Worm (Caenorhabditis elegans) whole organism, young adult: ENCODE measurements around the gene F48B9.3.

ENCODE experiments used
- B0019.2 ChIP-seq: fragments of 200-800 bp; sonication (Bioruptor generic); conservative IDR thresholded peaks from 2 replicates; pipeline ENCODE4 v1.3.6; 2022; ENCODE audit warnings: missing genetic modification reagents, missing genetic modification characterization, missing compliant biosample characterization
- B0336.3 ChIP-seq: fragments of 200-800 bp; sonication (Bioruptor generic); IDR thresholded peaks from 2 replicates; pipeline ENCODE4 v1.3.6; 2022; ENCODE audit warnings: missing genetic modification characterization, missing compliant biosample characterization
- C17E4.6 ChIP-seq: fragments of 200-800 bp; sonication (Bioruptor generic); IDR thresholded peaks from 2 replicates; pipeline ENCODE4 v1.3.6; 2022; ENCODE audit warnings: missing genetic modification reagents, missing genetic modification characterization, missing compliant biosample characterization
- F22D6.2 ChIP-seq: sonication (generic microtip); optimal IDR thresholded peaks from 2 replicates; lab custom pipeline; 2016; ENCODE audit warnings: mild to moderate bottlenecking, missing genetic modification characterization, missing compliant biosample characterization
- F37B4.10 ChIP-seq: fragments of 200-800 bp; sonication (Bioruptor generic); IDR thresholded peaks from 2 replicates; pipeline ENCODE4 v1.3.6; 2022; ENCODE audit warnings: missing genetic modification characterization, missing compliant biosample characterization
- F52B5.7 ChIP-seq: sonication (generic microtip); optimal IDR thresholded peaks from 2 replicates; lab custom pipeline; 2016; ENCODE audit warnings: mild to moderate bottlenecking, missing genetic modification characterization, missing compliant biosample characterization
- F55B11.4 ChIP-seq: sonication (generic microtip); optimal IDR thresholded peaks from 2 replicates; lab custom pipeline; 2016; ENCODE audit warnings: missing compliant biosample characterization, missing genetic modification characterization, borderline replicate concordance; ENCODE audit not compliant: insufficient read depth
- F57A8.1 ChIP-seq: fragments of 200-800 bp; sonication (Bioruptor generic); optimal IDR thresholded peaks from 2 replicates; lab custom pipeline; 2018; ENCODE audit warnings: mild to moderate bottlenecking, missing genetic modification characterization, moderate library complexity, missing compliant biosample characterization
- K11D2.4 ChIP-seq: fragments of 200-800 bp; sonication (Bioruptor generic); IDR thresholded peaks from 2 replicates; pipeline ENCODE4 v1.3.6; 2022; ENCODE audit warnings: missing genetic modification reagents, missing genetic modification characterization, missing compliant biosample characterization
- Y53F4B.3 ChIP-seq: fragments of 200-800 bp; sonication (Bioruptor generic); IDR thresholded peaks from 2 replicates; pipeline ENCODE4 v1.3.6; 2022; ENCODE audit warnings: missing genetic modification reagents, missing genetic modification characterization, missing compliant biosample characterization
- aptf-2 ChIP-seq: fragments of 200-800 bp; sonication (Bioruptor generic); conservative IDR thresholded peaks from 2 replicates; pipeline ENCODE4 v1.3.6; 2022; ENCODE audit warnings: missing genetic modification reagents, missing genetic modification characterization, missing compliant biosample characterization
- bed-1 ChIP-seq: fragments of 200-800 bp; sonication (Bioruptor generic); IDR thresholded peaks from 2 replicates; pipeline ENCODE4 v1.3.6; 2022; ENCODE audit warnings: missing genetic modification reagents, missing genetic modification characterization, missing compliant biosample characterization
- ccch-3 ChIP-seq: fragments of 200-800 bp; sonication (Bioruptor generic); optimal IDR thresholded peaks from 2 replicates; lab custom pipeline; 2018; ENCODE audit warnings: mild to moderate bottlenecking, missing genetic modification characterization, missing compliant biosample characterization
- cebp-1 ChIP-seq, 2 experiments: fragments of 200-800 bp in 1 of 2; sonication (Bioruptor generic) in 1 of 2; sonication (generic microtip) in 1 of 2; IDR thresholded peaks in 1 of 2; optimal IDR thresholded peaks in 1 of 2; 2 replicates each; pipeline versions ENCODE4 v1.3.6 to Lab custom; 2017 to 2022; ENCODE audit warnings: missing compliant biosample characterization in 2 of 2, missing genetic modification characterization in 2 of 2, mild to moderate bottlenecking in 1 of 2, missing genetic modification reagents in 1 of 2, moderate library complexity in 1 of 2
- ceh-40 ChIP-seq: fragments of 200-800 bp; sonication (Bioruptor generic); IDR thresholded peaks from 2 replicates; pipeline ENCODE4 v1.3.6; 2022; ENCODE audit warnings: missing genetic modification characterization, missing compliant biosample characterization
- egl-18 ChIP-seq: fragments of 200-800 bp; sonication (Bioruptor generic); IDR thresholded peaks from 2 replicates; pipeline ENCODE4 v1.3.6; 2022; ENCODE audit warnings: missing genetic modification reagents, missing genetic modification characterization, missing compliant biosample characterization
- egrh-3 ChIP-seq: fragments of 200-800 bp; sonication (Bioruptor generic); IDR thresholded peaks from 2 replicates; pipeline ENCODE4 v1.3.6; 2022; ENCODE audit warnings: missing genetic modification reagents, missing genetic modification characterization, missing compliant biosample characterization
- hmg-1.2 ChIP-seq: fragments of 200-800 bp; sonication (Bioruptor generic); IDR thresholded peaks from 2 replicates; pipeline ENCODE4 v1.3.6; 2022; ENCODE audit warnings: missing genetic modification reagents, missing genetic modification characterization, missing compliant biosample characterization
- lag-1 ChIP-seq: fragments of 200-800 bp; sonication (Bioruptor generic); IDR thresholded peaks from 2 replicates; pipeline ENCODE4 v1.3.6; 2022; ENCODE audit warnings: missing genetic modification reagents, missing genetic modification characterization, missing compliant biosample characterization
- lir-1 ChIP-seq: fragments of 200-800 bp; sonication (Bioruptor generic); conservative IDR thresholded peaks from 2 replicates; pipeline ENCODE4 v1.3.6; 2022; ENCODE audit warnings: missing genetic modification reagents, missing genetic modification characterization, missing compliant biosample characterization
- lsl-1 ChIP-seq: fragments of 200-800 bp; sonication (Bioruptor generic); optimal IDR thresholded peaks from 2 replicates; lab custom pipeline; 2018; ENCODE audit warnings: mild to moderate bottlenecking, missing genetic modification characterization, moderate library complexity, missing compliant biosample characterization
- mel-28 ChIP-seq: sonication (generic microtip); optimal IDR thresholded peaks from 2 replicates; lab custom pipeline; 2016; ENCODE audit warnings: borderline replicate concordance, mild to moderate bottlenecking, missing genetic modification characterization, missing compliant biosample characterization
- nfya-2 ChIP-seq: fragments of 200-800 bp; sonication (Bioruptor generic); IDR thresholded peaks from 2 replicates; pipeline ENCODE4 v1.3.6; 2022; ENCODE audit warnings: missing genetic modification reagents, missing genetic modification characterization, missing compliant biosample characterization
- nhr-120 ChIP-seq: fragments of 200-800 bp; sonication (Bioruptor generic); IDR thresholded peaks from 2 replicates; pipeline ENCODE4 v1.3.6; 2022; ENCODE audit warnings: missing genetic modification characterization, missing compliant biosample characterization
- nhr-80 ChIP-seq: sonication (generic microtip); optimal IDR thresholded peaks from 2 replicates; lab custom pipeline; 2016; ENCODE audit warnings: missing genetic modification characterization, missing compliant biosample characterization
- nhr-90 ChIP-seq: sonication (generic microtip); optimal IDR thresholded peaks from 2 replicates; lab custom pipeline; 2016; ENCODE audit warnings: missing genotype, mild to moderate bottlenecking, missing genetic modification characterization, missing compliant biosample characterization
- rec-8 ChIP-seq, 2 experiments: sonication (generic microtip); optimal IDR thresholded peaks; 2 replicates each; lab custom pipeline; 2016; ENCODE audit warnings: mild to moderate bottlenecking in 2 of 2, missing genetic modification characterization in 2 of 2, missing genetic modification reagents in 2 of 2, missing genotype in 2 of 2, missing biosample characterization in 1 of 2, missing compliant biosample characterization in 1 of 2, moderate library complexity in 1 of 2
- rpc-1 ChIP-seq, 2 experiments: fragments of 150-350 bp in 1 of 2; sonication (generic microtip) in 1 of 2; optimal IDR thresholded peaks; 2 replicates each; lab custom pipeline; 2014 to 2018; ENCODE audit warnings: missing biosample characterization in 1 of 2, missing genetic modification characterization in 1 of 2, missing genetic modification reagents in 1 of 2, missing genotype in 1 of 2
- sdz-38 ChIP-seq: sonication (generic microtip); optimal IDR thresholded peaks from 2 replicates; lab custom pipeline; 2016; ENCODE audit warnings: missing genotype, missing genetic modification characterization, missing compliant biosample characterization
- snpc-3.4 ChIP-seq: sonication (generic microtip); optimal IDR thresholded peaks from 2 replicates; lab custom pipeline; 2017; ENCODE audit warnings: missing genetic modification characterization, mild to moderate bottlenecking, missing compliant biosample characterization, antibody characterized with exemption, moderate library complexity, missing genotype, missing genetic modification reagents
- snpc-4 ChIP-seq, 5 experiments: fragments of 150-350 bp in 1 of 5; sonication (generic microtip) in 4 of 5; optimal IDR thresholded peaks; 2 replicates each; lab custom pipeline; 2014 to 2018; ENCODE audit warnings: missing genetic modification characterization in 5 of 5, missing biosample characterization in 3 of 5, antibody characterized with exemption in 2 of 5, mild to moderate bottlenecking in 2 of 5, missing compliant biosample characterization in 2 of 5, missing genotype in 2 of 5, moderate library complexity in 2 of 5, missing genetic modification reagents in 1 of 5
- sptf-2 ChIP-seq: fragments of 200-800 bp; sonication (Bioruptor generic); optimal IDR thresholded peaks from 2 replicates; lab custom pipeline; 2018; ENCODE audit warnings: mild to moderate bottlenecking, missing genetic modification characterization, missing compliant biosample characterization
- tlf-1 ChIP-seq: fragments of 200-800 bp; sonication (Bioruptor generic); optimal IDR thresholded peaks from 2 replicates; lab custom pipeline; 2018; ENCODE audit warnings: mild to moderate bottlenecking, missing genetic modification characterization, missing compliant biosample characterization
- zfh-2 ChIP-seq: fragments of 200-800 bp; sonication (Bioruptor generic); conservative IDR thresholded peaks from 2 replicates; pipeline ENCODE4 v1.3.6; 2022; ENCODE audit warnings: missing genetic modification reagents, missing genetic modification characterization, missing compliant biosample characterization
- ztf-26 ChIP-seq: sonication (generic microtip); optimal IDR thresholded peaks from 2 replicates; lab custom pipeline; 2017; ENCODE audit warnings: missing genetic modification characterization, missing compliant biosample characterization
- ztf-3 ChIP-seq: fragments of 200-800 bp; sonication (Bioruptor generic); optimal IDR thresholded peaks from 2 replicates; lab custom pipeline; 2018; ENCODE audit warnings: mild to moderate bottlenecking, missing genetic modification characterization, missing compliant biosample characterization

Gene F48B9.3

DNA sequence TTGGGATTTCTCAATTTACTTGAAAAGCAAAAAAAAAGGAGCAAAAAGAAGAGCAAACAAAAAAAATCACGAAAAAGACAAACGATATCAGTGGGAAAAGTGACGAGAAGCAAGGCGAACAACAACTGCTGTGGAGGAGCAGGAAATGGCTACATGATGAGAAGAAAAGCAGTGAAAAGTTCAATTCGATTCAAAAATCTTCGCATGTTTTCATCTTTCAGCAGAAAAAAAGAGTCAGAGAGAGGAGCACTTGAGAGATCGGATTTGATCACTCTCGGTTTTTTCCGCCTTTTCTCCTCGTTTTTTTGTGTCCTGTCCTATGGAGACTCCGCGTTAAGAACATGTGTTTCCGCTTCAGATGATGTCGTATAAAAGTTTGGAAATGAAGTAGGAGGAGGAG lies 25.9 kb upstream of the F48B9.3 start (continued):
- no peak for TF ChIP-seq ztf-3
- TF ChIP-seq, all 124 proteins: peak for 0

DNA sequence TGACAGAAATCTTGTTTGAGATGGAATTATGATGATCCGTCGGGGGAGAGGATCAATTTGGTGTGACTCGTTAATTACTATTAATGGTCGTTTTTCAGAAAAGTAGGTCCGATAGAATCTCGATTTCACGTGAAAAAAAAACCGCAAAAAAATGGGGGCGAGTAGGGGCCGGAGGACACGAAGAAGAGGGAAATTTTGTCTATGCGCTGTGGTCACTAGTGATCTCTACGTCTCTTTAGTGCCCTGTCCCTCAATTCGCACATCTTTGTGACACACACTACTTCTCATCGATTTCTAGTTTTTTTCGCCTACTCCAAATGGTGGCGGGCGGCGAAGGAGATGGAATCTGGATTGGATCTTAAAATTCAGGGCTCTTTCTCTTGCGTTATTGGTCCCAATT lies 24.2 kb upstream of the F48B9.3 start:
- TF ChIP-seq rec-8 (tag; optimal IDR thresholded peaks at IDR 0.05; lab: Kevin White, UChicago): no peak
- no peak for TF ChIP-seq F55B11.4 (tag; lab: Kevin White, UChicago)
- no peak for TF ChIP-seq snpc-4 (GFP tag; optimal IDR thresholded peaks at IDR 0.05; lab: Kevin White, UChicago)
- TF ChIP-seq snpc-4 (tag; optimal IDR thresholded peaks at IDR 0.05; lab: Kevin White, UChicago): no peak
- TF ChIP-seq egl-18 (GFP tag; lab: Robert Waterston, UW): 0 out of 2 replicates have a peak, but pooled peaks have one; percentile 19
- no peak for TF ChIP-seq ztf-26 (tag; lab: Kevin White, UChicago)
- no peak for TF ChIP-seq K11D2.4 (GFP tag; lab: Robert Waterston, UW)
- no peak for TF ChIP-seq lag-1 (GFP tag; lab: Robert Waterston, UW)

DNA sequence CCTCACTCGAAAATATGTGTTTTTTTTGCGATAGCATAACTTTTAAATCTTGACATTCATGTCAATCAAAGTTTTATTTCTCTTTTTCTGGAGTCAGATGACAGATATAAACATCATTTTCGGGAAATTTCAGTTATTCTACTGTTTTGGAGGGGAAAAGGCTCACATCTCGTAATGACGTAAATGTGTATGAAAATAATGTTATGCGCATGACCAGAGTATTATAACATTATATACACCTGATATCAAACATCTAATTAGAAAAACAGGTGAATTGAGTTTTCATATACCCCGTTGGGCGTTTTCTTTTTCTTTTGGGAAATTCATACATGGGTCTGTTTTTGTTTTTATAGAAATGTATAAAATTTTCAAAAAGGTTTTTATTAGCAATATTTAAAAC lies 20.6 kb upstream of the F48B9.3 start:
- no peak for TF ChIP-seq K11D2.4 (GFP tag; lab: Robert Waterston, UW)
- no peak for TF ChIP-seq Y53F4B.3 (GFP tag; lab: Robert Waterston, UW)
- no peak for TF ChIP-seq lir-1 (GFP tag; lab: Robert Waterston, UW)
- no peak for TF ChIP-seq nhr-80 (tag; lab: Kevin White, UChicago)
- TF ChIP-seq rpc-1 (optimal IDR thresholded peaks at IDR 0.05; lab: Kevin White, UChicago): no peak
- no peak for TF ChIP-seq rpc-1 (tag; optimal IDR thresholded peaks at IDR 0.05; lab: Kevin White, UChicago)
- no peak for TF ChIP-seq snpc-3.4 (tag; lab: Kevin White, UChicago)
- no peak for TF ChIP-seq tlf-1 (GFP tag; lab: Kevin White, UChicago)
- no peak for TF ChIP-seq ceh-40 (GFP tag; lab: Robert Waterston, UW)
- TF ChIP-seq F57A8.1 (GFP tag; lab: Kevin White, UChicago): no peak
- TF ChIP-seq F52B5.7 (tag; lab: Kevin White, UChicago): no peak
- TF ChIP-seq bed-1 (GFP tag; lab: Robert Waterston, UW): no peak
- no peak for TF ChIP-seq sptf-2
- TF ChIP-seq sdz-38 (tag; lab: Kevin White, UChicago): no peak
- no peak for TF ChIP-seq lsl-1 (GFP tag; lab: Kevin White, UChicago)
- TF ChIP-seq F22D6.2 (tag; lab: Kevin White, UChicago): no peak
- TF ChIP-seq ztf-3: no peak
- TF ChIP-seq hmg-1.2 (GFP tag; lab: Robert Waterston, UW): no peak
- TF ChIP-seq mel-28: no peak

DNA sequence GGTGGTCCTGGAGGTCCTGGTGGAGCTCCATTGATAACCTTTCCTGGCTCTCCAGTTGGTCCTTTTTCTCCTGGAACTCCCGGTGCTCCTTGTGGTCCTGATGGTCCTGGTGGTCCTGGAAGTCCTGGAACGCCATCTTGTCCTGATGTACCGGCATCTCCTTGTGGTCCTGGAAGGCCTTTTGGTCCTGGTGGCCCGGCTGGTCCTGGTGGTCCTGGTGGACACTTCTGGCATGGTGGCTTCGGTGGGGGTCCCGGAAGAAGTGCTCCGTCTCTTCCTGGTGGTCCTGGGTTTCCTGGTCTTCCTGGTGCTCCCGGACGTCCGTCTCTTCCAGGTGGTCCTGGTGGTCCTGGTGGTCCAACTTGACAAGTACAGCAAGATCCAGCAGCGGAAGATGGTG lies 20.0 kb upstream of the F48B9.3 start:
- TF ChIP-seq egrh-3 (GFP tag; lab: Robert Waterston, UW) (peak; percentile 75; the same call in 1 of the 2 replicates), zfh-2 (GFP tag; lab: Robert Waterston, UW) (peak; percentile 88), sptf-2 (no peak)
- TF ChIP-seq, all 124 proteins: peak for 2

DNA sequence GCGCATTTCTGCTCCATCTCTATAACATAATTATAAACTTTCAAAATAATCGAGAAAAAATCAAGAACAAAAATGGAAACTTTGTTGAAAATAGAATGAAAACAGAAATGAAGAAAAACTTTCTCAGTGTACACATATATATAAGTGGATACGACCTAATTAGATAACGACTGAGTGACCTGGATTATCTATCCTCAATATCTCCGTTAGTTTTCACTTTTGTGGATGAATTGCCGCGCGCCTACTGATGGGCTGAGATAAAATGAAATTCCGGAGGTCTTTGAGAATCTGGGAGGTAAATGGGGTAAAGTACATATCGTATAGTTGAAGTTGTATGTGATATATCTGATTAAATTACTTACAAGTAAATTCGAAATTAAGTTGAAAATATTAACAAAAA lies 19.2 kb upstream of the F48B9.3 start, which contains the start of gene dpy-3:
Gene dpy-3, minus strand, starts transcription at position 19 of the 400 bp plus-strand sequence.
- no peak for TF ChIP-seq B0019.2 (GFP tag; lab: Robert Waterston, UW)
- TF ChIP-seq ztf-26 (tag; lab: Kevin White, UChicago): no peak
- no peak for TF ChIP-seq F52B5.7 (tag; lab: Kevin White, UChicago)
- TF ChIP-seq C17E4.6: no peak
- no peak for TF ChIP-seq nhr-120 (GFP tag; lab: Robert Waterston, UW)
- TF ChIP-seq nhr-90 (tag; lab: Kevin White, UChicago): no peak
- TF ChIP-seq ccch-3 (GFP tag; lab: Kevin White, UChicago): no peak
- TF ChIP-seq B0336.3 (GFP tag; lab: Robert Waterston, UW): no peak
- no peak for TF ChIP-seq F37B4.10 (GFP tag; lab: Robert Waterston, UW)
- no peak for TF ChIP-seq cebp-1 (GFP tag; IDR thresholded peaks at IDR 0.05; lab: Robert Waterston, UW)
- TF ChIP-seq cebp-1 (tag; optimal IDR thresholded peaks at IDR 0.05; lab: Kevin White, UChicago): no peak
- TF ChIP-seq aptf-2 (GFP tag; lab: Robert Waterston, UW): no peak
- TF ChIP-seq nfya-2: no peak
